Worm (Caenorhabditis elegans): ENCODE data around the gene Y24D9A.7.

Gene Y24D9A.7

DNA sequence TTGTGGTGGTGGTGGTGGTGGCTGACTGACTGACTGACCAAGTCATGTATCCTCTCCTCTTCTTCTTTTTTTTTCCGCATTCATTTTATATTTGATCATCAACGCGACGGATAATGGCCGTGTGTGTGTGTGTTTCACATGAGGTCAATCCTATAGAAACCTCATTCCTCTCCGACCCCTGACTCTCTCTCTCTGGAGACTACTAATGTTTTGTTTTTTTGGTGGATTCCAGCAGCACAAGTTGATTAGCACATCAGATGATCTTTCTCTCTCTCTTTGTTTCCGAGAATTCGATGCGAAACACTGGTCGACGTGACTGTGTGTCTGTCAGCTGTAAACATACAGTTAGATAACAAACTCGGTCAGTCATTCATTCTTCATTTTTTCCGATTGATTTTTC, at the start of gene Y24D9A.7:
Gene Y24D9A.7, minus strand, starts transcription at position 46 of the 400 bp plus-strand sequence.
- TF ChIP-seq ref-1 (GFP tag; conservative IDR thresholded peaks at IDR 0.05) = no peak
- no peak for TF ChIP-seq ztf-29 (GFP tag; IDR thresholded peaks at IDR 0.05)
- no peak for TF ChIP-seq flt-1 (GFP tag; IDR thresholded peaks at IDR 0.05)
- TF ChIP-seq ztf-23 (GFP tag; IDR thresholded peaks at IDR 0.05) = no peak
- no peak for TF ChIP-seq cog-1 (tag; optimal IDR thresholded peaks at IDR 0.05)
- no peak for TF ChIP-seq tab-1 (GFP tag; IDR thresholded peaks at IDR 0.05)
- TF ChIP-seq med-1 (GFP tag; optimal IDR thresholded peaks at IDR 0.05; ENCODE audit: insufficient read depth) = no peak
- TF ChIP-seq T22C8.4 (GFP tag; IDR thresholded peaks at IDR 0.05) = no peak
- TF ChIP-seq klf-2 (GFP tag; conservative IDR thresholded peaks at IDR 0.05) = no peak

- no peak for TF ChIP-seq T22C8.4 (GFP tag; IDR thresholded peaks at IDR 0.05)
- TF ChIP-seq med-1 (GFP tag; optimal IDR thresholded peaks at IDR 0.05; ENCODE audit: insufficient read depth) = no peak
- TF ChIP-seq tab-1 (GFP tag; IDR thresholded peaks at IDR 0.05) = no peak
- no peak for TF ChIP-seq ztf-29 (GFP tag; IDR thresholded peaks at IDR 0.05)
- TF ChIP-seq klf-2 (GFP tag; conservative IDR thresholded peaks at IDR 0.05) = no peak
- TF ChIP-seq ztf-23 (GFP tag; IDR thresholded peaks at IDR 0.05) = no peak
These were observed 46.6 kb upstream of the Y24D9A.7 start, which contains the start of gene R08C7.1 for ce11 chrIV:4451576-4451975. R08C7.1 (plus strand) TSS chrIV:4451876.

ce11 chrIV:4449843-4450242, 44.9 kb upstream of the Y24D9A.7 start:
- TF ChIP-seq flt-1 (GFP tag; IDR thresholded peaks at IDR 0.05) (no peak), med-1 (GFP tag; optimal IDR thresholded peaks at IDR 0.05; ENCODE audit: insufficient read depth) (no peak)

ce11 chrIV:4449439-4449838, 44.5 kb upstream of the Y24D9A.7 start, which contains the start of gene R08C7.12:
R08C7.12 (plus strand) TSS chrIV:4449739.
- no peak for TF ChIP-seq ztf-29 (GFP tag; IDR thresholded peaks at IDR 0.05)

DNA sequence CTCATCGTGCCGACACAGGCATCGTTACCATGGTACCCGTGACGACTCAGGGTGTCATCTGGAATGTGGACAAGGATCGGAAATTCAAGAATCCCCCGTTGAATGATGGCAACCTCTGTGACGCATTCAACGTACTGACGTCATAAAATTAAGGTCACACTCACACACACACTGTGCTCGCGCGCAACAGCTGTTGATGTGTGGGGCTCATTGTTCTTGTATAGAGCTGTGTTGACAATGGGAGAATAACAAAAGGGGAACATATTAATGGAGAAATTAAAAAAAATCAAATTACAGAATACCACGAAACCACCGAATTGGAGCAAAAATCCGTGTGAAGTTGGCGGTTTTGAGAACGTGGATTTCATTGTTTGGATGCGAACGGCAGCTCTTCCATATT, 43.4 kb upstream of the Y24D9A.7 start:
- no peak for TF ChIP-seq ref-1 (GFP tag; conservative IDR thresholded peaks at IDR 0.05)
- TF ChIP-seq flt-1 (GFP tag; IDR thresholded peaks at IDR 0.05) = no peak
- TF ChIP-seq ztf-29 (GFP tag; IDR thresholded peaks at IDR 0.05) = no peak
- TF ChIP-seq tab-1 (GFP tag; IDR thresholded peaks at IDR 0.05) = no peak
- TF ChIP-seq med-1 (GFP tag; optimal IDR thresholded peaks at IDR 0.05; ENCODE audit: insufficient read depth) = no peak
- no peak for TF ChIP-seq ztf-23 (GFP tag; IDR thresholded peaks at IDR 0.05)
- TF ChIP-seq klf-2 (GFP tag; conservative IDR thresholded peaks at IDR 0.05) = no peak
- TF ChIP-seq cog-1 (tag; optimal IDR thresholded peaks at IDR 0.05) = no peak
- TF ChIP-seq T22C8.4 (GFP tag; IDR thresholded peaks at IDR 0.05) = no peak

DNA sequence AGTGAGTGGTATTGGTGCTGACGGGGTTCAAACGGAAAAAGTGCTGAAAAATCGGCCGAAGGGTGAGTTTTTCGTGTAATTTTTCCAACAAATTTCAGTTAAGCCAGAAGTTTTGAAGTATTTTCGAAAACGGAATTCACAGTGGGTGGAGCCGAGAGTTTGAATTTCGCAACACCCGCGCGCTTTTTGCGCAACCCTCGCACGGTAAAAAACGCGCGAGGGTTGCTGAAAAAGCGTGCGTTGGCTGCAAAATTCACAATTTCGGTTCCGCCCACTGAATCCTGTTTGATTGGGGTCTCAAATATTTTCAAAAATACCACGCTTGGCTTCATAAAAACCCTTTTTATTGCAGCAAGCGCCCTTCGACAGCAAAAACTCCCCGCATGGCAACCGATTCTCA, 42.4 kb upstream of the Y24D9A.7 start:
- TF ChIP-seq T22C8.4 (GFP tag; IDR thresholded peaks at IDR 0.05) = no peak
- no peak for TF ChIP-seq ref-1 (GFP tag; conservative IDR thresholded peaks at IDR 0.05)
- no peak for TF ChIP-seq med-1 (GFP tag; optimal IDR thresholded peaks at IDR 0.05; ENCODE audit: insufficient read depth)
- no peak for TF ChIP-seq cog-1 (tag; optimal IDR thresholded peaks at IDR 0.05)
- TF ChIP-seq klf-2 (GFP tag; conservative IDR thresholded peaks at IDR 0.05) = no peak

DNA sequence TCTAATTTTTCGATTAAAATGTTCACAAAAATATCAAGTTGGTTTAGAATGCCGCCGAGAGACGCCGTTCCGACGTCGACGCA, 42.2 kb upstream of the Y24D9A.7 start, which contains the start of gene chat-1:
Gene chat-1, plus strand, starts transcription at position 48 of the 83 bp plus-strand sequence.
- TF ChIP-seq ztf-29 (GFP tag; IDR thresholded peaks at IDR 0.05) (no peak), klf-2 (GFP tag; conservative IDR thresholded peaks at IDR 0.05) (no peak), ztf-23 (GFP tag; IDR thresholded peaks at IDR 0.05) (no peak), tab-1 (GFP tag; IDR thresholded peaks at IDR 0.05) (no peak), cog-1 (tag; optimal IDR thresholded peaks at IDR 0.05) (no peak), flt-1 (GFP tag; IDR thresholded peaks at IDR 0.05) (no peak), med-1 (GFP tag; optimal IDR thresholded peaks at IDR 0.05; ENCODE audit: insufficient read depth) (no peak), T22C8.4 (GFP tag; IDR thresholded peaks at IDR 0.05) (0 out of 2 replicates have a peak, but pooled peaks have one; percentile 1)

DNA sequence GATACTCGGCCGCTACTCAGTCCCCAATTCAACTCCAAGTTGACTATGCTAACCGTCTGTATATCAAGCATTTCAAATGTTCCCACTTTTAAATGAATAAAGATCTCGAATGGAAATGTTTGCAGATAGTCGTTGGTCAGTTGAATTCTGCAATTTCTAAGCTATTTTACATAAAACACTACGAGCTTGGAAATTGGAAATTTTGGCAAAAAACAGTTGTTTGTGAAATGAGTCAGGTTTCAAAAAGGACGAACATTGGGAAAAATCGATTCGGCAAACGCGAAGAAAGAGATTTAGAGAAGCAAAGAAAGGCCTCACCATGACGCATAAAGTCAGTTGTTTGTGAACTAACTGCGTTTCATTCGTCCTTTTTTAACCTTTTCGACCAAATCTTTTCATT, 41.9 kb upstream of the Y24D9A.7 start:
- TF ChIP-seq tab-1 (GFP tag; IDR thresholded peaks at IDR 0.05) (no peak), T22C8.4 (GFP tag; IDR thresholded peaks at IDR 0.05) (peak; percentile 82)

ce11 chrIV:4445711-4446290, 40.8 kb upstream of the Y24D9A.7 start, which contains the start of the genes wapl-1 and htz-1:
wapl-1 (minus strand) TSS chrIV:4445740.
htz-1 (plus strand) TSS chrIV:4446216.
- TF ChIP-seq flt-1 (GFP tag; IDR thresholded peaks at IDR 0.05) = peak; percentile 80
- no peak for TF ChIP-seq ref-1 (GFP tag; conservative IDR thresholded peaks at IDR 0.05)
- TF ChIP-seq cog-1 (tag; optimal IDR thresholded peaks at IDR 0.05) = peak; percentile 32
- TF ChIP-seq ztf-23 (GFP tag; IDR thresholded peaks at IDR 0.05) = 0 out of 2 replicates have a peak, but pooled peaks have one; percentile 54

ce11 chrIV:4441077-4441476, 36.1 kb upstream of the Y24D9A.7 start, which contains the start of gene fbxb-75:
fbxb-75 (minus strand) TSS chrIV:4441177.
- TF ChIP-seq klf-2 (GFP tag; conservative IDR thresholded peaks at IDR 0.05) (no peak), T22C8.4 (GFP tag; IDR thresholded peaks at IDR 0.05) (no peak), med-1 (GFP tag; optimal IDR thresholded peaks at IDR 0.05; ENCODE audit: insufficient read depth) (no peak), flt-1 (GFP tag; IDR thresholded peaks at IDR 0.05) (no peak), ztf-29 (GFP tag; IDR thresholded peaks at IDR 0.05) (no peak), ref-1 (GFP tag; conservative IDR thresholded peaks at IDR 0.05) (no peak), tab-1 (GFP tag; IDR thresholded peaks at IDR 0.05) (no peak), ztf-23 (GFP tag; IDR thresholded peaks at IDR 0.05) (no peak), cog-1 (tag; optimal IDR thresholded peaks at IDR 0.05) (no peak)

DNA sequence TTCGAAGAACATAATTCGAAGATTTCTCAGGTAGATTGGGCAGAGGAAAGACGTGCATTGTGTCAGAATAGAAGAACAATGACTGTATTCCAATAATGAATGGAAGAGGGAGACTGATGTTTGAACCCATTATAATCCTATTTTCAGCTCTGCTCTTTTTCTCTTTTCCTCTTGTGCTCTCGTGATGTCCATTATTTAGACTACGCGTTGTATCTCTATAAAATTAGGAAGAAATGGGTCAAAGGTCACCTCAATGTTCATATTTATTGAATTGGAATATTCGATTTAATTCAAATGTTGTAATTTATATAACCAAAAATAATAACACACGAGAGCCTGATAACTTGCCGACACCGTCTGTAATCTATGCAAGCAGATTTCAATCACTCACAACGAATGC, 34.2 kb upstream of the Y24D9A.7 start, which contains the start of gene fbxb-74:
Gene fbxb-74, minus strand, starts transcription at position 101 of the 400 bp plus-strand sequence.
- TF ChIP-seq cog-1 (tag; optimal IDR thresholded peaks at IDR 0.05) = no peak
- TF ChIP-seq med-1 (GFP tag; optimal IDR thresholded peaks at IDR 0.05; ENCODE audit: insufficient read depth) = no peak
- no peak for TF ChIP-seq ref-1 (GFP tag; conservative IDR thresholded peaks at IDR 0.05)
- TF ChIP-seq ztf-29 (GFP tag; IDR thresholded peaks at IDR 0.05) = no peak
- TF ChIP-seq flt-1 (GFP tag; IDR thresholded peaks at IDR 0.05) = no peak
- no peak for TF ChIP-seq ztf-23 (GFP tag; IDR thresholded peaks at IDR 0.05)
